Fruit fly (Drosophila melanogaster): Measurements from ENCODE around the gene ntc.

ntc gene

dm6 chr3L:3818566-3819325 lies 12.5 kb upstream of the ntc start, which contains the start of gene enc:
Gene enc (plus strand): TSS chr3L:3818679.
- peak; percentile 31 for TF ChIP-seq D1 (tag; optimal IDR thresholded peaks at IDR 0.05)
- no peak for TF ChIP-seq gl (tag; optimal IDR thresholded peaks at IDR 0.05)

dm6 chr3L:3816772-3817483 lies 10.7 kb upstream of the ntc start:
- TF ChIP-seq CG8159 (tag; optimal IDR thresholded peaks at IDR 0.05) (peak; percentile 44), CG9948 (tag; optimal IDR thresholded peaks at IDR 0.05) (no peak), CG10348 (GFP tag; IDR thresholded peaks at IDR 0.05) (no peak), rn (GFP tag; IDR thresholded peaks at IDR 0.05) (no peak), D1 (tag; optimal IDR thresholded peaks at IDR 0.05) (no peak), CG15710 (tag; optimal IDR thresholded peaks at IDR 0.05) (peak; percentile 12), CG32121 (GFP tag; IDR thresholded peaks at IDR 0.05) (peak; percentile 18; the same call in 1 of the 2 replicates), fd96Ca (GFP tag; IDR thresholded peaks at IDR 0.05) (no peak), CG13204 (GFP tag; optimal IDR thresholded peaks at IDR 0.05) (no peak), CG8301 (tag; optimal IDR thresholded peaks at IDR 0.05) (peak; percentile 44), gl (tag; optimal IDR thresholded peaks at IDR 0.05) (peak; percentile 84), CG14655 (GFP tag; optimal IDR thresholded peaks at IDR 0.05) (no peak), CG34367 (tag; optimal IDR thresholded peaks at IDR 0.05) (peak; percentile 42), Pif1A (GFP tag; optimal IDR thresholded peaks at IDR 0.05) (no peak), CG12605 (GFP tag; IDR thresholded peaks at IDR 0.05) (peak; percentile 56), EcR (GFP tag; optimal IDR thresholded peaks at IDR 0.05) (peak; percentile 80), Pif1B (GFP tag; optimal IDR thresholded peaks at IDR 0.05) (peak; percentile 69), CG4496 (GFP tag; IDR thresholded peaks at IDR 0.05) (peak; percentile 68; the same call in 2 of the 3 replicates), Ets98B (GFP tag; IDR thresholded peaks at IDR 0.05) (peak; percentile 17; the same call in 1 of the 2 replicates), Snoo (tag; optimal IDR thresholded peaks at IDR 0.05) (peak; percentile 35), CG17806 (tag; optimal IDR thresholded peaks at IDR 0.05) (peak; percentile 37)

dm6 chr3L:3816254-3816653 lies 10.0 kb upstream of the ntc start, which contains the start of gene Acp63F:
Gene Acp63F (minus strand): TSS chr3L:3816354.
- TF ChIP-seq CG9948 (tag; optimal IDR thresholded peaks at IDR 0.05): no peak
- TF ChIP-seq D1 (tag; optimal IDR thresholded peaks at IDR 0.05): no peak
- TF ChIP-seq EcR (GFP tag; optimal IDR thresholded peaks at IDR 0.05): no peak
- TF ChIP-seq CG15710 (tag; optimal IDR thresholded peaks at IDR 0.05): no peak
- TF ChIP-seq Pif1A (GFP tag; optimal IDR thresholded peaks at IDR 0.05): no peak
- no peak for TF ChIP-seq CG32121 (GFP tag; IDR thresholded peaks at IDR 0.05)
- TF ChIP-seq rn (GFP tag; IDR thresholded peaks at IDR 0.05): no peak
- no peak for TF ChIP-seq Pif1B (GFP tag; optimal IDR thresholded peaks at IDR 0.05)
- no peak for TF ChIP-seq CG14655 (GFP tag; optimal IDR thresholded peaks at IDR 0.05)
- no peak for TF ChIP-seq CG17806 (tag; optimal IDR thresholded peaks at IDR 0.05)
- TF ChIP-seq fd96Ca (GFP tag; IDR thresholded peaks at IDR 0.05): no peak
- TF ChIP-seq gl (tag; optimal IDR thresholded peaks at IDR 0.05): no peak
- no peak for TF ChIP-seq CG12605 (GFP tag; IDR thresholded peaks at IDR 0.05)
- TF ChIP-seq Snoo (tag; optimal IDR thresholded peaks at IDR 0.05): no peak

- no peak for TF ChIP-seq CG13204 (GFP tag; optimal IDR thresholded peaks at IDR 0.05)
- TF ChIP-seq Ets98B (GFP tag; IDR thresholded peaks at IDR 0.05): peak; percentile 61; the same call in 1 of the 2 replicates
- no peak for TF ChIP-seq CG9948 (tag; optimal IDR thresholded peaks at IDR 0.05)
- TF ChIP-seq CG8301 (tag; optimal IDR thresholded peaks at IDR 0.05): peak; percentile 27
- TF ChIP-seq CG4496 (GFP tag; IDR thresholded peaks at IDR 0.05): peak; percentile 67
- TF ChIP-seq D1 (tag; optimal IDR thresholded peaks at IDR 0.05): no peak
- no peak for TF ChIP-seq Pif1B (GFP tag; optimal IDR thresholded peaks at IDR 0.05)
- no peak for TF ChIP-seq CG10348 (GFP tag; IDR thresholded peaks at IDR 0.05)
- TF ChIP-seq CG32121 (GFP tag; IDR thresholded peaks at IDR 0.05): peak; percentile 17; the same call in 1 of the 2 replicates
- no peak for TF ChIP-seq CG12605 (GFP tag; IDR thresholded peaks at IDR 0.05)
- no peak for TF ChIP-seq CG17806 (tag; optimal IDR thresholded peaks at IDR 0.05)
- peak; percentile 23; the same call in 2 of the 3 replicates for TF ChIP-seq fd96Ca (GFP tag; IDR thresholded peaks at IDR 0.05)
- peak; percentile 1 for TF ChIP-seq CG15710 (tag; optimal IDR thresholded peaks at IDR 0.05)
- TF ChIP-seq EcR (GFP tag; optimal IDR thresholded peaks at IDR 0.05): peak; percentile 44
- TF ChIP-seq CG8159 (tag; optimal IDR thresholded peaks at IDR 0.05): peak; percentile 18
Measured at dm6 chr3L:3814010-3814833, 8.0 kb upstream of the ntc start, which contains the start of gene Scsalpha1. Gene Scsalpha1 (plus strand): TSS chr3L:3814211.

dm6 chr3L:3811089-3811488 lies 4.8 kb upstream of the ntc start, which contains the start of the genes CG32263 and PIG-B:
Gene CG32263 (minus strand): TSS chr3L:3811114.
Gene PIG-B (plus strand): TSS chr3L:3811263.
- no peak for TF ChIP-seq CG8159 (tag; optimal IDR thresholded peaks at IDR 0.05)
- TF ChIP-seq CG17806 (tag; optimal IDR thresholded peaks at IDR 0.05): no peak
- TF ChIP-seq CG12605 (GFP tag; IDR thresholded peaks at IDR 0.05): no peak
- TF ChIP-seq CG34367 (tag; optimal IDR thresholded peaks at IDR 0.05): no peak
- no peak for TF ChIP-seq Pif1B (GFP tag; optimal IDR thresholded peaks at IDR 0.05)
- TF ChIP-seq CG15710 (tag; optimal IDR thresholded peaks at IDR 0.05): no peak
- TF ChIP-seq Ets98B (GFP tag; IDR thresholded peaks at IDR 0.05): no peak
- no peak for TF ChIP-seq Pif1A (GFP tag; optimal IDR thresholded peaks at IDR 0.05)
- TF ChIP-seq CG9948 (tag; optimal IDR thresholded peaks at IDR 0.05): no peak
- no peak for TF ChIP-seq gl (tag; optimal IDR thresholded peaks at IDR 0.05)
- no peak for TF ChIP-seq fd96Ca (GFP tag; IDR thresholded peaks at IDR 0.05)
- no peak for TF ChIP-seq Snoo (tag; optimal IDR thresholded peaks at IDR 0.05)
- TF ChIP-seq CG13204 (GFP tag; optimal IDR thresholded peaks at IDR 0.05): no peak
- no peak for TF ChIP-seq CG14655 (GFP tag; optimal IDR thresholded peaks at IDR 0.05)
